Worm (Caenorhabditis elegans) whole organism, L2 larva: ENCODE data around the gene F56A8.5.

Experiments
- ZK546.5 ChIP-seq: sonication (generic microtip); optimal IDR thresholded peaks from 2 replicates; lab custom pipeline; 2017; ENCODE audit warnings: missing biosample characterization, missing genetic modification characterization
- lin-39 ChIP-seq: fragments of 150-350 bp; optimal IDR thresholded peaks from 2 replicates; lab custom pipeline; 2014; ENCODE audit warnings: missing biosample characterization, missing genetic modification reagents, missing genetic modification characterization
- nhr-237 ChIP-seq: fragments of 150-350 bp; optimal IDR thresholded peaks from 2 replicates; lab custom pipeline; 2014; ENCODE audit warnings: missing biosample characterization, missing genetic modification characterization
- nhr-6 ChIP-seq: fragments of 150-350 bp; optimal IDR thresholded peaks from 2 replicates; lab custom pipeline; 2014; ENCODE audit warnings: missing biosample characterization, missing genetic modification characterization

- TF ChIP-seq ZK546.5 (tag; lab: Kevin White, UChicago), result no peak
- TF ChIP-seq nhr-237 (tag; lab: Kevin White, UChicago), result no peak
- TF ChIP-seq lin-39, result no peak
- no peak for TF ChIP-seq nhr-6 (tag; lab: Kevin White, UChicago)
Measured at ce11 chrIII:13258163-13258562, 7.5 kb upstream of the F56A8.5 start.
